Worm (Caenorhabditis elegans) whole organism, young adult: ENCODE measurements around the gene C17F4.8.

Source experiments
- lsl-1 ChIP-seq: fragments of 200-800 bp; sonication (Bioruptor generic); optimal IDR thresholded peaks from 2 replicates; lab custom pipeline; 2018; ENCODE audit warnings: mild to moderate bottlenecking, missing genetic modification characterization, moderate library complexity, missing compliant biosample characterization
- mcd-1 ChIP-seq: fragments of 200-800 bp; sonication (Bioruptor generic); IDR thresholded peaks from 2 replicates; pipeline ENCODE4 v1.3.6; 2022; ENCODE audit warnings: missing genetic modification reagents, missing genetic modification characterization, missing compliant biosample characterization
- ztf-3 ChIP-seq: fragments of 200-800 bp; sonication (Bioruptor generic); optimal IDR thresholded peaks from 2 replicates; lab custom pipeline; 2018; ENCODE audit warnings: mild to moderate bottlenecking, missing genetic modification characterization, missing compliant biosample characterization

DNA sequence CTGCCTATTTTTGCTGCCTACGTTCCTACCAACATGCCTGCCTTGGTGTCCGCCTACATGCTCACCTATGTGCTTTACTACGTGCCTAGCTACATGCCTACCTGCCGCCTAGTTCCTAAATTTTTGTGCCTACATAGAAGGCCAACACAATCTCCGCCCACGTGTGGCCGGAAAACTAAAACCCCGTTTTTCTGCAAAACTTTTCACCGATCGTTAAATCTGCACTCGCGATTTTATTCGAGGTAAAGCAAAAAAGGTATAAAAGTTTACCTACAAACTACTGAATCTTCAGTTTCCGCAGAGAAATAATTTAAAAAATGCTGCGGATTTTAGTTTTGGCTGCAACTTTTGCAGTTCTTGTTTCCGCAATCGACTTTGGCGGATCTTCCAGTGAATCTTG, 14.8 kb upstream of the C17F4.8 start, which contains the start of gene clec-124:
- no peak for TF ChIP-seq ztf-3
- no peak for TF ChIP-seq lsl-1 (GFP tag; lab: Kevin White, UChicago)
- TF ChIP-seq mcd-1, result no peak
